Fruit fly (Drosophila melanogaster) whole organism, prepupa: ENCODE data around the gene mRpL51.
A peak's percentile ranks its signal among the peaks of the same experiment; 100 is the strongest.

Experiments
- Blimp-1 ChIP-seq: fragments of 200-800 bp; sonication (Bioruptor generic); optimal IDR thresholded peaks from 3 replicates; lab custom pipeline; 2017; ENCODE audit warnings: missing biosample characterization, missing genetic modification characterization, mild to moderate bottlenecking, moderate library complexity, missing genetic modification reagents
- CG10631 ChIP-seq: fragments of 200-800 bp; sonication (Bioruptor generic); optimal IDR thresholded peaks from 2 replicates; lab custom pipeline; 2016; ENCODE audit warnings: missing biosample characterization, missing genetic modification characterization
- CG15336 ChIP-seq: fragments of 200-800 bp; sonication (Bioruptor generic); IDR thresholded peaks from 2 replicates; pipeline ENCODE4 v1.3.6; 2022; ENCODE audit warnings: missing biosample characterization, missing genetic modification characterization
- CG1621 ChIP-seq: fragments of 200-800 bp; sonication (Bioruptor generic); optimal IDR thresholded peaks from 3 replicates; lab custom pipeline; 2018; ENCODE audit warnings: missing biosample characterization, mild to moderate bottlenecking, missing genetic modification characterization
- CG16779 ChIP-seq: fragments of 200-800 bp; sonication (Bioruptor generic); optimal IDR thresholded peaks from 3 replicates; lab custom pipeline; 2017; ENCODE audit warnings: missing biosample characterization, mild to moderate bottlenecking, missing genetic modification characterization
- CG3032 ChIP-seq: fragments of 200-800 bp; optimal IDR thresholded peaks from 2 replicates; lab custom pipeline; 2019; ENCODE audit warnings: missing biosample characterization, mild to moderate bottlenecking, missing genetic modification characterization, moderate library complexity
- CG31627 ChIP-seq: fragments of 200-800 bp; sonication (Bioruptor generic); optimal IDR thresholded peaks from 3 replicates; lab custom pipeline; 2016; ENCODE audit warnings: missing biosample characterization, missing genetic modification characterization
- CG32006 ChIP-seq: fragments of 200-800 bp; sonication (Bioruptor generic); optimal IDR thresholded peaks from 3 replicates; lab custom pipeline; 2017; ENCODE audit warnings: missing biosample characterization, mild to moderate bottlenecking, missing genetic modification characterization
- CG34406 ChIP-seq: fragments of 200-800 bp; sonication (Bioruptor generic); optimal IDR thresholded peaks from 3 replicates; lab custom pipeline; 2016; ENCODE audit warnings: missing biosample characterization, missing genetic modification characterization
- CG4318 ChIP-seq: fragments of 200-800 bp; sonication (Bioruptor generic); optimal IDR thresholded peaks from 3 replicates; lab custom pipeline; 2017; ENCODE audit warnings: missing biosample characterization, mild to moderate bottlenecking, missing genetic modification characterization
- CG6163 ChIP-seq: fragments of 200-800 bp; sonication (Bioruptor generic); IDR thresholded peaks from 3 replicates; pipeline ENCODE4 v1.3.6; 2022; ENCODE audit warnings: missing biosample characterization, missing genetic modification characterization
- CG6276 ChIP-seq: fragments of 200-800 bp; sonication (Bioruptor generic); optimal IDR thresholded peaks from 2 replicates; lab custom pipeline; 2017; ENCODE audit warnings: missing biosample characterization, mild to moderate bottlenecking, missing genetic modification characterization
- CG6792 ChIP-seq: fragments of 200-800 bp; sonication (Bioruptor generic); optimal IDR thresholded peaks from 3 replicates; lab custom pipeline; 2016; ENCODE audit warnings: missing biosample characterization, missing genetic modification characterization
- CG6808 ChIP-seq: fragments of 200-800 bp; sonication (Bioruptor generic); optimal IDR thresholded peaks from 3 replicates; lab custom pipeline; 2017; ENCODE audit warnings: missing biosample characterization, missing genetic modification characterization, mild to moderate bottlenecking, moderate library complexity, missing genetic modification reagents
- CG6854 ChIP-seq: fragments of 200-800 bp; sonication (Bioruptor generic); optimal IDR thresholded peaks from 2 replicates; lab custom pipeline; 2017; ENCODE audit warnings: missing biosample characterization, mild to moderate bottlenecking, missing genetic modification characterization
- CG8119 ChIP-seq: fragments of 200-800 bp; sonication (Bioruptor generic); IDR thresholded peaks from 3 replicates; pipeline ENCODE4 v1.3.6; 2022; ENCODE audit warnings: missing biosample characterization, missing genetic modification characterization
- Eip75B ChIP-seq: fragments of 200-800 bp; sonication (Bioruptor generic); optimal IDR thresholded peaks from 3 replicates; lab custom pipeline; 2016; ENCODE audit warnings: missing biosample characterization, missing genetic modification characterization
- Eip78C ChIP-seq: fragments of 200-800 bp; sonication (Bioruptor generic); peaks from one replicate; lab custom pipeline; 2016; ENCODE audit warnings: missing biosample characterization, missing genetic modification characterization
- Ets21C ChIP-seq: fragments of 200-800 bp; sonication (Bioruptor generic); optimal IDR thresholded peaks from 3 replicates; lab custom pipeline; 2016; ENCODE audit warnings: missing biosample characterization, missing genetic modification characterization
- Ets96B ChIP-seq: fragments of 200-800 bp; optimal IDR thresholded peaks from 2 replicates; lab custom pipeline; 2019; ENCODE audit warnings: missing biosample characterization, mild to moderate bottlenecking, missing genetic modification characterization, moderate library complexity
- Hr38 ChIP-seq: sonication (Bioruptor generic); optimal IDR thresholded peaks from 2 replicates; lab custom pipeline; 2016; ENCODE audit warnings: missing biosample characterization, missing genetic modification characterization
- Hr39 ChIP-seq: fragments of 200-800 bp; sonication (Bioruptor generic); optimal IDR thresholded peaks from 2 replicates; lab custom pipeline; 2016; ENCODE audit warnings: missing biosample characterization, missing genetic modification characterization
- Hr4 ChIP-seq: fragments of 200-800 bp; sonication (Bioruptor generic); optimal IDR thresholded peaks from 3 replicates; lab custom pipeline; 2016; ENCODE audit warnings: missing biosample characterization, missing genetic modification characterization
- Met ChIP-seq: fragments of 200-800 bp; sonication (Bioruptor generic); optimal IDR thresholded peaks from 3 replicates; lab custom pipeline; 2016; ENCODE audit warnings: missing biosample characterization, missing genetic modification characterization
- OdsH ChIP-seq: fragments of 200-800 bp; sonication (Bioruptor generic); optimal IDR thresholded peaks from 3 replicates; lab custom pipeline; 2016; ENCODE audit warnings: missing biosample characterization, missing genetic modification characterization
- Smox ChIP-seq: fragments of 200-800 bp; sonication (Bioruptor generic); optimal IDR thresholded peaks from 3 replicates; lab custom pipeline; 2016; ENCODE audit warnings: missing biosample characterization, missing genetic modification characterization
- Sox102F ChIP-seq: fragments of 200-800 bp; sonication (Bioruptor generic); optimal IDR thresholded peaks from 2 replicates; lab custom pipeline; 2016; ENCODE audit warnings: missing biosample characterization, mild to moderate bottlenecking, missing genetic modification characterization
- Sox15 ChIP-seq: fragments of 200-800 bp; sonication (Bioruptor generic); optimal IDR thresholded peaks from 3 replicates; lab custom pipeline; 2016; ENCODE audit warnings: missing biosample characterization, missing genetic modification characterization
- achi ChIP-seq: fragments of 200-800 bp; sonication (Bioruptor generic); optimal IDR thresholded peaks from 3 replicates; lab custom pipeline; 2016; ENCODE audit warnings: missing biosample characterization, missing genetic modification characterization
- acj6 ChIP-seq: fragments of 200-800 bp; sonication (Bioruptor generic); optimal IDR thresholded peaks from 3 replicates; lab custom pipeline; 2016; ENCODE audit warnings: missing biosample characterization, missing genetic modification characterization
- eg ChIP-seq: fragments of 200-800 bp; sonication (Bioruptor generic); IDR thresholded peaks from 3 replicates; pipeline ENCODE4 v1.3.6; 2022; ENCODE audit warnings: missing biosample characterization, missing genetic modification characterization
- esn ChIP-seq: fragments of 200-800 bp; sonication (Bioruptor generic); optimal IDR thresholded peaks from 2 replicates; lab custom pipeline; 2016; ENCODE audit warnings: missing biosample characterization, mild to moderate bottlenecking, missing genetic modification characterization, moderate library complexity
- lz ChIP-seq: fragments of 200-800 bp; sonication (Bioruptor generic); optimal IDR thresholded peaks from 3 replicates; lab custom pipeline; 2016; ENCODE audit warnings: missing biosample characterization, missing genetic modification characterization
- net ChIP-seq: fragments of 200-800 bp; sonication (Bioruptor generic); optimal IDR thresholded peaks from 3 replicates; lab custom pipeline; 2016; ENCODE audit warnings: missing biosample characterization, missing genetic modification characterization
- pdm3 ChIP-seq: fragments of 200-800 bp; sonication (Bioruptor generic); optimal IDR thresholded peaks from 3 replicates; lab custom pipeline; 2016; ENCODE audit warnings: missing biosample characterization, missing genetic modification characterization
- ss ChIP-seq, 2 experiments: fragments of 200-800 bp; sonication (Bioruptor generic); optimal IDR thresholded peaks; 2 replicates in 1 of 2; 3 replicates in 1 of 2; lab custom pipeline; 2017 to 2018; ENCODE audit warnings: mild to moderate bottlenecking in 2 of 2, missing biosample characterization in 2 of 2, missing genetic modification characterization in 2 of 2, moderate library complexity in 1 of 2
- svp ChIP-seq: fragments of 200-800 bp; sonication (Bioruptor generic); peaks from one replicate; lab custom pipeline; 2016; ENCODE audit warnings: missing biosample characterization, missing genetic modification characterization
- topi ChIP-seq: fragments of 200-800 bp; sonication (Bioruptor generic); optimal IDR thresholded peaks from 3 replicates; lab custom pipeline; 2016; ENCODE audit warnings: missing biosample characterization, missing genetic modification characterization
- vri ChIP-seq: fragments of 200-800 bp; sonication (Bioruptor generic); optimal IDR thresholded peaks from 3 replicates; lab custom pipeline; 2016; ENCODE audit warnings: missing biosample characterization, mild to moderate bottlenecking, missing genetic modification characterization

The mRpL51 gene

DNA sequence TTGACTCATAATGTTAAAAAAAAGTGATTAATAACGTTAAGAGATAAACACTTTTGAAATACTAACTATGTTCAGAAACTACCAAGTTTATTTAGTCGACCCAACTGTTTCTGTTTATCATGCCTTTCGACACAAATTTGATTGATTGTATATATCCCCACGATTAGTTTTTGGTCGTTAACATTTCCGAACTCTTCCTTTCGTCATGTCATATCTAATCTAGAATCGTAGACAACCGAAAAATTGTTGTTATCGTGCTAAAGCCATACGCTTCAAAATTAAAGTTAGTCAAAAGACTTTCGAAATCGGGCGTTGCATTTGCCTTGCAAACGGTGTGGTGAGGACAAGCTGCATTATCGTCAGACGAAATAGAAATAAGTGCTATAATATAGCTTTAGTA, 13.0 kb upstream of the mRpL51 start:
- TF ChIP-seq Sox15 (no peak), lz (GFP tag; lab: Kevin White, UChicago) (no peak), vri (peak; percentile 42)

DNA sequence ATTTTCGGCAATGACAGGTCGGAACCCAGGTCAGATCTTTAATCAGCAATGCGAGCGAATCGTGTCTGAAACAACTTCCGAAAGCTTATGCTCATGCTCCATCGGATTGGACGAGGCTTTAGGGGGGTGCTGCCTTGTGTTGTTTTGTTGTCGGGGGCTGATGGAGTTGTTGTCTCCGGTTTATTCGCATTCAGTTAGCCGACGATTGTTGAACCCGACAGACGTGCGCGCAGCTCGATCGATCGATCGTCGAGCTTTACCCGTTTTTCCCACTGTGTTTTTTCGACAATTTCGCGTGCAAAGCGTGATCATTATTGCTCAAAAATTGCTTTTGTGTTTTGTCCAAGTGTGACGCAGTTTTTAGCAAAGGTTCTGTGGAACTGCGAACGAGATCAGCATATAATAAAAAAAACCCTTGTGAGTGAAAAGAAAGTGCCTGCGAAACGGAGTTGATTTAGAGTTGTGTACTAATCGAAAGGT, 11.8 kb upstream of the mRpL51 start, which contains the start of gene CG17834:
Gene CG17834, plus strand, starts transcription at position 191 of the 480 bp plus-strand sequence.
- TF ChIP-seq CG6808 (GFP tag; lab: Kevin White, UChicago) = peak; percentile 6
- TF ChIP-seq CG15336 (GFP tag; lab: Robert Waterston, UW) = 0 out of 2 replicates have a peak, but pooled peaks have one; percentile 15
- no peak for TF ChIP-seq OdsH
- TF ChIP-seq CG8119 (GFP tag; lab: Robert Waterston, UW) = peak; percentile 50; the same call in 2 of the 3 replicates
- TF ChIP-seq CG6276 (GFP tag; lab: Kevin White, UChicago) = peak; percentile 3
- no peak for TF ChIP-seq Sox15
- peak; percentile 25 for TF ChIP-seq CG1621
- TF ChIP-seq esn (GFP tag; lab: Kevin White, UChicago) = peak; percentile 11
- peak; percentile 68; the same call in 2 of the 3 replicates for TF ChIP-seq CG6163 (GFP tag; lab: Robert Waterston, UW)
- TF ChIP-seq vri = peak; percentile 16
- peak; percentile 32 for TF ChIP-seq net (GFP tag; lab: Kevin White, UChicago)
- TF ChIP-seq ss (GFP tag; optimal IDR thresholded peaks at IDR 0.05; lab: Kevin White, UChicago) = peak; percentile 13 to 41
- no peak for TF ChIP-seq CG32006
- peak; percentile 82 for TF ChIP-seq CG6854 (GFP tag; lab: Kevin White, UChicago)
- TF ChIP-seq svp (GFP tag; lab: Kevin White, UChicago) = peak; percentile 86
- TF ChIP-seq Blimp-1 = peak; percentile 68
- no peak for TF ChIP-seq Met (GFP tag; lab: Kevin White, UChicago)
- peak; percentile 70 for TF ChIP-seq Eip78C (GFP tag; lab: Kevin White, UChicago)
- TF ChIP-seq, all 60 proteins: peak for 14

DNA sequence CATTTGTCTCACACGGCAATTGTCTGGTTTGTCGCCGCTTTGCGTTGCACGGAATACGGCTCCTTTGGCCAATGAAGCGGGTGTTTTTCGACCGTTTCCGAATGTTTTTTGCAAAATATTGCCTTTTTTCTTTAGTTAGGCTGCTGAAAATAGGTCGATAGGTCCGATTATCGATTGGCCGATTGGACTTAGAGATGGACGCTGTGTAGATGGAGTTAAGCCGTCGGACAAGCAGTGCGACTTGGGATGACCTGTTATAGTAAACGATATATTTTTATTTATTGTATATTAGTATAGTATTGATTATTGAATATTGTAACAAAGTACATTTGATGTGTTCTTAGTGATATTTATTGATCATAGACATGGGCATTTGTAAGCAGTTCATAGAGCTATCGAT, 11.1 kb upstream of the mRpL51 start, which contains the start of the genes lmgA and lmgB:
Gene lmgA, minus strand, starts transcription at position 301 of the 400 bp plus-strand sequence.
Gene lmgB, minus strand, starts transcription at position 301 of the 400 bp plus-strand sequence.
- 0 out of 2 replicates have a peak, but pooled peaks have one; percentile 18 for TF ChIP-seq CG15336 (GFP tag; lab: Robert Waterston, UW)
- TF ChIP-seq pdm3 (GFP tag; lab: Kevin White, UChicago) = no peak
- TF ChIP-seq Ets96B (tag; lab: Kevin White, UChicago) = peak; percentile 5
- TF ChIP-seq vri = no peak
- peak; percentile 39 for TF ChIP-seq acj6 (GFP tag; lab: Kevin White, UChicago)
- peak; percentile 39 for TF ChIP-seq esn (GFP tag; lab: Kevin White, UChicago)
- peak; percentile 32 for TF ChIP-seq OdsH
- peak; percentile 66 for TF ChIP-seq Eip78C (GFP tag; lab: Kevin White, UChicago)
- peak; percentile 20 for TF ChIP-seq CG1621
- TF ChIP-seq Hr39 = peak; percentile 3
- TF ChIP-seq CG10631 = peak; percentile 58
- TF ChIP-seq Hr38 (GFP tag; lab: Kevin White, UChicago) = no peak
- TF ChIP-seq CG6792 = no peak
- TF ChIP-seq Ets21C (GFP tag; lab: Kevin White, UChicago) = no peak
- TF ChIP-seq achi (GFP tag; lab: Kevin White, UChicago) = peak; percentile 18
- peak; percentile 37 for TF ChIP-seq Hr4 (GFP tag; lab: Kevin White, UChicago)
- peak; percentile 74 for TF ChIP-seq Eip75B
- TF ChIP-seq CG31627 (GFP tag; lab: Kevin White, UChicago) = peak; percentile 20
- TF ChIP-seq CG3032 (tag; lab: Kevin White, UChicago) = peak; percentile 36

DNA sequence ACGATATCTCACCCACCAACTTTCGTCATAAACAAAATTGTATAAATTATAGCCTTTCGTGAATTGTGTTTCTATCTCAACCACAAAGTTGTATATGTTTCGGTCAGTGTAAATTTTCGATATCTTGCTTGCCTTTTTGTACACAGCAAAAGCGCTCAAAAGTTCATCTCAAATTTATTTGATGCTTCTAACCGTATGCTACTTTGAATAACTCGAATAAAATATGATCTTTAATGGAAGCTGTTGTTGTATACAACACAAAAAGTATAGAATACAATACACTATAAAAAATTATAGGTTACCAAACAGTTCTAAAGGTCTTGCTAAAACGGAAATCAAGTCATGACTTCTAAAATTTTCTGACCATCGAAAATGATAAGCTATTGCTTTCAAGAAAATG, 7.8 kb upstream of the mRpL51 start:
- TF ChIP-seq CG16779 (tag; lab: Kevin White, UChicago) = no peak
- no peak for TF ChIP-seq net (GFP tag; lab: Kevin White, UChicago)
- no peak for TF ChIP-seq esn (GFP tag; lab: Kevin White, UChicago)
- TF ChIP-seq CG6792 = no peak
- TF ChIP-seq CG6163 (GFP tag; lab: Robert Waterston, UW) = no peak
- no peak for TF ChIP-seq CG34406 (GFP tag; lab: Kevin White, UChicago)
- no peak for TF ChIP-seq topi (GFP tag; lab: Kevin White, UChicago)
- no peak for TF ChIP-seq CG4318
- no peak for TF ChIP-seq Sox102F (GFP tag; lab: Kevin White, UChicago)
- TF ChIP-seq eg (GFP tag; lab: Robert Waterston, UW) = no peak
- TF ChIP-seq Blimp-1 = no peak
- TF ChIP-seq OdsH = no peak
- no peak for TF ChIP-seq Met (GFP tag; lab: Kevin White, UChicago)
- TF ChIP-seq CG10631 = no peak
- TF ChIP-seq Smox (GFP tag; lab: Kevin White, UChicago) = no peak
- TF ChIP-seq lz (GFP tag; lab: Kevin White, UChicago) = no peak
